Fruit fly (Drosophila melanogaster) whole organism, wandering third instar larva: ENCODE data around the gene GMF.

Experiments used
- Abd-B ChIP-seq: fragments of >200 bp; optimal IDR thresholded peaks from 2 replicates; lab custom pipeline; 2017; ENCODE audit warnings: missing biosample characterization, missing genetic modification characterization
- Dfd ChIP-seq: fragments of >200 bp; optimal IDR thresholded peaks from 2 replicates; lab custom pipeline; 2017; ENCODE audit warnings: missing biosample characterization, missing genetic modification characterization
- Hnf4 ChIP-seq: fragments of 200-800 bp; sonication (Bioruptor generic); optimal IDR thresholded peaks from 2 replicates; lab custom pipeline; 2016; ENCODE audit warnings: missing biosample characterization, mild to moderate bottlenecking, missing genetic modification characterization
- Jra ChIP-seq: sonication (Bioruptor generic); optimal IDR thresholded peaks from 2 replicates; lab custom pipeline; 2016; ENCODE audit warnings: missing biosample characterization, missing genetic modification characterization
- Myc ChIP-seq: fragments of >200 bp; optimal IDR thresholded peaks from 2 replicates; lab custom pipeline; 2017
- br ChIP-seq: fragments of 200-800 bp; sonication (Bioruptor generic); optimal IDR thresholded peaks from 2 replicates; lab custom pipeline; 2016; ENCODE audit warnings: missing biosample characterization, missing genetic modification characterization
- dsf ChIP-seq: sonication (Bioruptor generic); optimal IDR thresholded peaks from 2 replicates; lab custom pipeline; 2016; ENCODE audit warnings: missing biosample characterization, missing genetic modification characterization, borderline replicate concordance
- h ChIP-seq: fragments of 200-800 bp; sonication (Bioruptor generic); optimal IDR thresholded peaks from 3 replicates; lab custom pipeline; 2016; ENCODE audit warnings: missing biosample characterization, mild to moderate bottlenecking, missing genetic modification characterization
- lola ChIP-seq: fragments of >200 bp; optimal IDR thresholded peaks from 2 replicates; lab custom pipeline; 2017; ENCODE audit warnings: missing biosample characterization, missing genetic modification characterization
- rgr ChIP-seq: fragments of 200-800 bp; sonication (Bioruptor generic); optimal IDR thresholded peaks from 3 replicates; lab custom pipeline; 2016; ENCODE audit warnings: missing biosample characterization, mild to moderate bottlenecking, missing genetic modification characterization
- sv ChIP-seq: fragments of 200-800 bp; sonication (Bioruptor generic); optimal IDR thresholded peaks from 3 replicates; lab custom pipeline; 2016; ENCODE audit warnings: missing biosample characterization, missing genetic modification characterization
- usp ChIP-seq: fragments of >200 bp; optimal IDR thresholded peaks from 2 replicates; lab custom pipeline; 2017; ENCODE audit warnings: missing biosample characterization, missing genetic modification characterization
- woc ChIP-seq: sonication (Bioruptor generic); optimal IDR thresholded peaks from 2 replicates; lab custom pipeline; 2016; ENCODE audit warnings: missing biosample characterization, mild to moderate bottlenecking, missing genetic modification characterization

DNA sequence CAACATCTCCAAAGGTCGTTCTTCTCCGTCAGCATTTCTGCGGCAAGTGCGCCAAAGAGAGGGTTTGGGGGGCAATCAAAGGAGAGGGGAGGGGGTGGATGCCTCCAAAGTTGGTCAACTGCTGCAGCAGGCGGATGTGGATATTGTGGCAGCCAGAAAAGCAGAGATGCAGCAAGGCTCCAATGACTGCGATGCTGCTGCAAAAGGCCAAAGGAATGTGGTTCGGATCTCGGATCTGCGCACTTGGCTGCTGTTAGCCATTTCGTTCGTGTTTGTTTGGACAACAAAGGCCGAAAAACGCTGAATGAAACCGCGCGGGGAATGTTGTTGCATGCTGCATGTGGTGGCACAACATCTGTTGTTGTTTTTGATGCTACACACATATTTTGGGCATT lies 20.7 kb downstream of the GMF start:
- TF ChIP-seq h (GFP tag; lab: Kevin White, UChicago) (no peak), br (GFP tag; lab: Kevin White, UChicago) (no peak), dsf (GFP tag; lab: Kevin White, UChicago) (no peak), Hnf4 (GFP tag; lab: Kevin White, UChicago) (no peak), sv (GFP tag; lab: Kevin White, UChicago) (no peak), lola (GFP tag; lab: Kevin White, UChicago) (no peak), Abd-B (GFP tag; lab: Kevin White, UChicago) (no peak), usp (GFP tag; lab: Kevin White, UChicago) (no peak), Myc (lab: Kevin White, UChicago) (no peak), Dfd (no peak), rgr (GFP tag; lab: Kevin White, UChicago) (peak; percentile 26), Jra (GFP tag; lab: Kevin White, UChicago) (no peak), woc (no peak)
